Fruit fly (Drosophila melanogaster) whole organism, pupa: ENCODE results near the gene sud1.

Experiments
- CG13204 ChIP-seq: fragments of 200-800 bp; sonication (Bioruptor generic); optimal IDR thresholded peaks from 2 replicates; lab custom pipeline; 2018; ENCODE audit warnings: missing biosample characterization, mild to moderate bottlenecking, missing genetic modification characterization, moderate library complexity
- fd96Ca ChIP-seq: fragments of 200-800 bp; sonication (Bioruptor generic); IDR thresholded peaks from 3 replicates; pipeline ENCODE4 v1.3.6; 2022; ENCODE audit warnings: missing biosample characterization, missing genetic modification characterization

DNA sequence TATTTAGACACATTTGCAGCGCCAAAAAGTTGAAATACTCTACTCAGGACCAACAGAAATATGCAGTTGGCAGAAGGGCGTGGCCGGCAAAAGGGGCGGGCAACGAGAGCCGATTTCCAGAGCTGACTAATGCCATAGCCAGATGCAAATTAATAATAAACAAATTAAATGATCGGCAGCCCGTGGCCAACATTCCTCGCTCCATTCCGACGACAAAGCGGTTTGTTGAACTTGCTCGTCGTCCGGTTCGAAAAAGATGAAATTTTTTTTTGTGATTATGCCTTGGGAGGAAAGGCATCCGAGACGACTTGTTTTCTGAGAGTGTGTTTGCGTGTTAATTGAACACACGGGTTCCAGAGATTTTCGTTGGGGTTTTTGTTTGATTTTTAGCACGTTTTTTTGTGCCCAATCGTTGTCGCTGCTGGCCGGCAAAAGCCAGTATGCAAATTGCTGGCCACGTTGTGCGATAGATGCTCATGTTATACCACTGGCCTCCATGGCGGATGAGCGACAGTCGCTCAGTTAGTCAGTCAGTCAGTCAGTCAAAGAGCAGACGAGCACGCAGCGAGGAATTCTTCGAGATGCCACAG lies 28.3 kb downstream of the sud1 start:
- 0 out of 3 replicates have a peak, but pooled peaks have one; percentile 26 for TF ChIP-seq fd96Ca (GFP tag; lab: Robert Waterston, UW)
- no peak for TF ChIP-seq CG13204 (GFP tag; lab: Kevin White, UChicago)
